Worm (Caenorhabditis elegans) whole organism, L1 larva: ENCODE measurements around the gene cld-1.
A peak's percentile ranks its signal among the peaks of the same experiment; 100 is the strongest.

Source experiments
- C16A3.4 ChIP-seq: fragments of 150-350 bp; optimal IDR thresholded peaks from 2 replicates; lab custom pipeline; 2014; ENCODE audit warnings: missing biosample characterization, missing genetic modification characterization
- Y116A8C.19 ChIP-seq: sonication (generic microtip); optimal IDR thresholded peaks from 2 replicates; lab custom pipeline; 2016; ENCODE audit warnings: missing compliant biosample characterization, missing genetic modification characterization, borderline replicate concordance
- dsc-1 ChIP-seq: sonication (generic microtip); optimal IDR thresholded peaks from 2 replicates; lab custom pipeline; 2016; ENCODE audit warnings: mild to moderate bottlenecking, missing genetic modification characterization, missing compliant biosample characterization
- efl-1 ChIP-seq, 4 experiments: fragments of 150-350 bp; optimal IDR thresholded peaks in 3 of 4; peaks in 1 of 4; 1 replicate in 1 of 4; 2 replicates in 3 of 4; lab custom pipeline; 2014; ENCODE audit warnings: missing biosample characterization in 2 of 4, missing genetic modification characterization in 2 of 4, missing genetic modification reagents in 2 of 4
- elt-2 ChIP-seq: sonication (generic microtip); optimal IDR thresholded peaks from 2 replicates; lab custom pipeline; 2016; ENCODE audit warnings: missing genetic modification characterization, mild to moderate bottlenecking, inconsistent platforms, missing compliant biosample characterization, missing genetic modification reagents
- fkh-4 ChIP-seq: sonication (generic microtip); optimal IDR thresholded peaks from 2 replicates; lab custom pipeline; 2016; ENCODE audit warnings: missing compliant biosample characterization, missing genetic modification characterization, borderline replicate concordance
- hlh-4 ChIP-seq: sonication (generic microtip); optimal IDR thresholded peaks from 2 replicates; lab custom pipeline; 2016; ENCODE audit warnings: mild to moderate bottlenecking, missing genetic modification characterization, missing compliant biosample characterization
- irx-1 ChIP-seq: sonication (generic microtip); optimal IDR thresholded peaks from 2 replicates; lab custom pipeline; 2016; ENCODE audit warnings: missing genetic modification characterization, missing compliant biosample characterization
- lin-13 ChIP-seq: fragments of 150-350 bp; optimal IDR thresholded peaks from 2 replicates; lab custom pipeline; 2014; ENCODE audit warnings: missing biosample characterization, missing genetic modification reagents, missing genetic modification characterization
- lin-15B ChIP-seq: fragments of 150-350 bp; sonication (generic microtip); optimal IDR thresholded peaks from 3 replicates; lab custom pipeline; 2014; ENCODE audit warnings: missing biosample characterization, missing genetic modification characterization
- lin-35 ChIP-seq, 2 experiments: fragments of 150-350 bp; optimal IDR thresholded peaks; 2 replicates each; lab custom pipeline; 2014; ENCODE audit warnings: missing biosample characterization in 2 of 2, missing genetic modification characterization in 2 of 2, missing genetic modification reagents in 2 of 2
- lir-3 ChIP-seq: sonication (generic microtip); optimal IDR thresholded peaks from 2 replicates; lab custom pipeline; 2016; ENCODE audit warnings: mild to moderate bottlenecking, missing genetic modification characterization, moderate library complexity, missing compliant biosample characterization; ENCODE audit not compliant: poor library complexity
- mef-2 ChIP-seq: fragments of 150-350 bp; optimal IDR thresholded peaks from 2 replicates; lab custom pipeline; 2014; ENCODE audit warnings: missing biosample characterization, missing genetic modification characterization
- nhr-47 ChIP-seq: sonication (generic microtip); optimal IDR thresholded peaks from 2 replicates; lab custom pipeline; 2016; ENCODE audit warnings: mild to moderate bottlenecking, missing genetic modification characterization, moderate library complexity, missing compliant biosample characterization
- nhr-76 ChIP-seq: sonication (generic microtip); optimal IDR thresholded peaks from 2 replicates; lab custom pipeline; 2017; ENCODE audit warnings: missing biosample characterization, missing genetic modification characterization
- nhr-85 ChIP-seq: sonication (generic microtip); peaks from one replicate; lab custom pipeline; 2016; ENCODE audit warnings: missing genetic modification characterization, inconsistent platforms, missing compliant biosample characterization
- nhr-90 ChIP-seq: sonication (generic microtip); optimal IDR thresholded peaks from 2 replicates; lab custom pipeline; 2016; ENCODE audit warnings: mild to moderate bottlenecking, missing genetic modification characterization, missing compliant biosample characterization; ENCODE audit not compliant: poor library complexity
- pag-3 ChIP-seq: sonication (generic microtip); optimal IDR thresholded peaks from 2 replicates; lab custom pipeline; 2017; ENCODE audit warnings: missing genetic modification characterization, mild to moderate bottlenecking, missing compliant biosample characterization, antibody characterized with exemption, borderline replicate concordance; ENCODE audit not compliant: insufficient read depth
- pqm-1 ChIP-seq: sonication (generic microtip); optimal IDR thresholded peaks from 3 replicates; lab custom pipeline; 2017; ENCODE audit warnings: missing biosample characterization, missing genetic modification characterization
- rnt-1 ChIP-seq: sonication (generic microtip); optimal IDR thresholded peaks from 2 replicates; lab custom pipeline; 2016; ENCODE audit warnings: mild to moderate bottlenecking, missing genetic modification characterization, moderate library complexity, missing compliant biosample characterization
- skn-1 ChIP-seq: fragments of 150-350 bp; optimal IDR thresholded peaks from 2 replicates; lab custom pipeline; 2014; ENCODE audit warnings: missing biosample characterization, missing genetic modification characterization
- sox-4 ChIP-seq: sonication (generic microtip); optimal IDR thresholded peaks from 2 replicates; lab custom pipeline; 2016; ENCODE audit warnings: missing genetic modification characterization, missing compliant biosample characterization
- tlp-1 ChIP-seq: fragments of 150-350 bp; optimal IDR thresholded peaks from 2 replicates; lab custom pipeline; 2014; ENCODE audit warnings: missing biosample characterization, missing genetic modification characterization
- unc-86 ChIP-seq: sonication (generic microtip); optimal IDR thresholded peaks from 2 replicates; lab custom pipeline; 2016; ENCODE audit warnings: missing genetic modification characterization, missing compliant biosample characterization
- vab-15 ChIP-seq: sonication (generic microtip); optimal IDR thresholded peaks from 2 replicates; lab custom pipeline; 2017; ENCODE audit warnings: missing genotype, mild to moderate bottlenecking, missing genetic modification characterization, missing compliant biosample characterization
- xbp-1 ChIP-seq: sonication (generic microtip); optimal IDR thresholded peaks from 2 replicates; lab custom pipeline; 2016; ENCODE audit warnings: missing genetic modification characterization, missing compliant biosample characterization
- ztf-4 ChIP-seq: fragments of 150-350 bp; optimal IDR thresholded peaks from 2 replicates; lab custom pipeline; 2014; ENCODE audit warnings: missing biosample characterization, missing genetic modification characterization

Gene cld-1

ce11 chrIV:12978307-12979036 is 42.4 kb upstream of the cld-1 start, which contains the start of gene K10D11.2:
K10D11.2 (plus strand) TSS chrIV:12978986.
- TF ChIP-seq efl-1 (optimal IDR thresholded peaks at IDR 0.05; lab: Kevin White, UChicago) (no peak), efl-1 (GFP tag; optimal IDR thresholded peaks at IDR 0.05 in 1 of 2; lab: Kevin White, UChicago) (peak in 1 of 2 experiments; percentile 89), elt-2 (tag; lab: Kevin White, UChicago) (peak; percentile 83), lin-15B (tag; lab: Kevin White, UChicago) (no peak)

ce11 chrIV:12977650-12978049 is 41.6 kb upstream of the cld-1 start:
- no peak for TF ChIP-seq fkh-4 (tag; lab: Kevin White, UChicago)
- no peak for TF ChIP-seq hlh-4 (tag; lab: Kevin White, UChicago)
- TF ChIP-seq xbp-1 = no peak
- TF ChIP-seq nhr-85 = no peak
- TF ChIP-seq tlp-1 = no peak
- TF ChIP-seq pag-3 (tag; lab: Kevin White, UChicago) = no peak
- no peak for TF ChIP-seq elt-2 (tag; lab: Kevin White, UChicago)
- no peak for TF ChIP-seq unc-86
- no peak for TF ChIP-seq lir-3
- TF ChIP-seq dsc-1 (tag; lab: Kevin White, UChicago) = no peak
- TF ChIP-seq nhr-76 (tag; lab: Kevin White, UChicago) = no peak
- no peak for TF ChIP-seq rnt-1
- TF ChIP-seq nhr-47 (tag; lab: Kevin White, UChicago) = no peak
- no peak for TF ChIP-seq mef-2 (tag; lab: Kevin White, UChicago)
- TF ChIP-seq, all 84 proteins: peak for 0

- TF ChIP-seq ztf-4 (tag; lab: Kevin White, UChicago) (no peak), vab-15 (tag; lab: Kevin White, UChicago) (no peak), elt-2 (tag; lab: Kevin White, UChicago) (peak; percentile 40), lin-35 (GFP tag; optimal IDR thresholded peaks at IDR 0.05; lab: Kevin White, UChicago) (no peak), sox-4 (tag; lab: Kevin White, UChicago) (no peak)
Measured at ce11 chrIV:12975981-12976380, 39.9 kb upstream of the cld-1 start, which contains the start of gene dod-17. dod-17 (plus strand) TSS chrIV:12976303.

- TF ChIP-seq elt-2 (tag; lab: Kevin White, UChicago) (peak; percentile 77), rnt-1 (no peak)
- TF ChIP-seq, all 84 proteins: peak for 1
Measured at ce11 chrIV:12973336-12973735, 37.3 kb upstream of the cld-1 start, which contains the start of gene F55G11.4. F55G11.4 (plus strand) TSS chrIV:12973624.

- no peak for TF ChIP-seq irx-1
- TF ChIP-seq Y116A8C.19 (tag; lab: Kevin White, UChicago) = no peak
Measured at ce11 chrIV:12972780-12973179, 36.7 kb upstream of the cld-1 start.

ce11 chrIV:12971994-12972520 is 36.0 kb upstream of the cld-1 start:
- TF ChIP-seq lin-13 = no peak
- TF ChIP-seq nhr-90 (tag; lab: Kevin White, UChicago) = no peak
- TF ChIP-seq vab-15 (tag; lab: Kevin White, UChicago) = no peak
- no peak for TF ChIP-seq nhr-47 (tag; lab: Kevin White, UChicago)
- TF ChIP-seq C16A3.4 (tag; lab: Kevin White, UChicago) = no peak
- peak; percentile 93 for TF ChIP-seq elt-2 (tag; lab: Kevin White, UChicago)
- no peak for TF ChIP-seq pqm-1 (tag; lab: Kevin White, UChicago)

- TF ChIP-seq efl-1 (optimal IDR thresholded peaks at IDR 0.05; lab: Kevin White, UChicago) (no peak), efl-1 (GFP tag; optimal IDR thresholded peaks at IDR 0.05 in 1 of 2; lab: Kevin White, UChicago) (peak in 1 of 2 experiments; percentile 87), elt-2 (tag; lab: Kevin White, UChicago) (peak; percentile 86), pqm-1 (tag; lab: Kevin White, UChicago) (no peak), skn-1 (tag; lab: Kevin White, UChicago) (peak; percentile 6)
Measured at ce11 chrIV:12969141-12969540, 33.1 kb upstream of the cld-1 start, which contains the start of gene F55G11.2. F55G11.2 (minus strand) TSS chrIV:12969289.
